Fruit fly (Drosophila melanogaster) whole organism, embryonic: ENCODE data around the gene CG17325.

Experiments
- Abd-B ChIP-seq: fragments of 200-800 bp; sonication (Bioruptor generic); optimal IDR thresholded peaks from 2 replicates; lab custom pipeline; 2018; ENCODE audit warnings: missing biosample characterization, mild to moderate bottlenecking, missing genetic modification characterization, moderate library complexity
- Ada2b ChIP-seq: fragments of 200-800 bp; sonication (Bioruptor generic); IDR thresholded peaks from 2 replicates; pipeline ENCODE4 v1.3.6; 2022; ENCODE audit warnings: missing biosample characterization, missing genetic modification characterization
- Aef1 ChIP-seq: fragments of 200-800 bp; sonication (Bioruptor generic); IDR thresholded peaks from 3 replicates; pipeline ENCODE4 v1.3.6; 2022; ENCODE audit warnings: missing biosample characterization, missing genetic modification characterization
- CG11093 ChIP-seq: fragments of 200-800 bp; sonication (Bioruptor generic); IDR thresholded peaks from 3 replicates; pipeline ENCODE4 v1.3.6; 2022; ENCODE audit warnings: missing biosample characterization, missing genetic modification characterization
- CG11723 ChIP-seq: fragments of 200-800 bp; sonication (Bioruptor generic); optimal IDR thresholded peaks from 2 replicates; lab custom pipeline; 2017; ENCODE audit warnings: missing biosample characterization, mild to moderate bottlenecking, missing genetic modification characterization
- CG12104 ChIP-seq: fragments of 200-800 bp; sonication (Bioruptor generic); optimal IDR thresholded peaks from 3 replicates; lab custom pipeline; 2016; ENCODE audit warnings: missing biosample characterization, missing genetic modification characterization
- CG12391 ChIP-seq: fragments of 200-800 bp; sonication (Bioruptor generic); optimal IDR thresholded peaks from 3 replicates; lab custom pipeline; 2018; ENCODE audit warnings: missing biosample characterization, mild to moderate bottlenecking, missing genetic modification characterization, moderate library complexity
- CG14710 ChIP-seq: fragments of 200-800 bp; sonication (Bioruptor generic); optimal IDR thresholded peaks from 3 replicates; lab custom pipeline; 2019; ENCODE audit warnings: missing biosample characterization, mild to moderate bottlenecking, missing genetic modification characterization, moderate library complexity
- CG1603 ChIP-seq: fragments of 200-800 bp; sonication (Bioruptor generic); optimal IDR thresholded peaks from 2 replicates; lab custom pipeline; 2019; ENCODE audit warnings: missing biosample characterization, mild to moderate bottlenecking, missing genetic modification characterization, moderate library complexity
- CG16779 ChIP-seq: fragments of 200-800 bp; sonication (Bioruptor generic); IDR thresholded peaks from 2 replicates; pipeline ENCODE4 v1.3.6; 2022; ENCODE audit warnings: missing biosample characterization, missing genetic modification characterization
- CG17612 ChIP-seq: fragments of 200-800 bp; sonication (Bioruptor generic); IDR thresholded peaks from 2 replicates; pipeline ENCODE4 v1.3.6; 2022; ENCODE audit warnings: missing biosample characterization, missing genetic modification characterization
- CG4617 ChIP-seq: fragments of 200-800 bp; sonication (Bioruptor generic); optimal IDR thresholded peaks from 3 replicates; lab custom pipeline; 2016; ENCODE audit warnings: missing biosample characterization, missing genetic modification characterization, borderline replicate concordance
- CG6175 ChIP-seq: fragments of 200-800 bp; sonication (Bioruptor generic); IDR thresholded peaks from 3 replicates; pipeline ENCODE4 v1.3.6; 2022; ENCODE audit warnings: missing biosample characterization, missing genetic modification characterization
- CG6854 ChIP-seq: fragments of 200-800 bp; sonication (Bioruptor generic); optimal IDR thresholded peaks from 3 replicates; lab custom pipeline; 2017; ENCODE audit warnings: missing biosample characterization, mild to moderate bottlenecking, missing genetic modification characterization
- CG8281 ChIP-seq: fragments of 200-800 bp; sonication (Bioruptor generic); optimal IDR thresholded peaks from 2 replicates; lab custom pipeline; 2018; ENCODE audit warnings: missing biosample characterization, mild to moderate bottlenecking, missing genetic modification characterization, moderate library complexity
- CG8478 ChIP-seq: fragments of >200 bp; optimal IDR thresholded peaks from 2 replicates; lab custom pipeline; 2018
- CG9932 ChIP-seq: fragments of 200-800 bp; sonication (Bioruptor generic); IDR thresholded peaks from 2 replicates; pipeline ENCODE4 v1.3.6; 2022; ENCODE audit warnings: missing biosample characterization, missing genetic modification characterization
- CoRest ChIP-seq: fragments of 200-800 bp; sonication (Bioruptor generic); optimal IDR thresholded peaks from 3 replicates; lab custom pipeline; 2018; ENCODE audit warnings: missing biosample characterization, mild to moderate bottlenecking, missing genetic modification characterization, moderate library complexity
- Ets65A ChIP-seq: fragments of 200-800 bp; sonication (Bioruptor generic); peaks from one replicate; lab custom pipeline; 2016; ENCODE audit warnings: missing biosample characterization, missing genetic modification characterization
- H15 ChIP-seq: fragments of 200-800 bp; sonication (Bioruptor generic); IDR thresholded peaks from 3 replicates; pipeline ENCODE4 v1.3.6; 2022; ENCODE audit warnings: missing biosample characterization, missing genetic modification characterization
- HLH54F ChIP-seq: fragments of 200-800 bp; sonication (Bioruptor generic); optimal IDR thresholded peaks from 3 replicates; lab custom pipeline; 2016; ENCODE audit warnings: missing biosample characterization, missing genetic modification characterization
- HLHmδ ChIP-seq: fragments of 200-800 bp; sonication (Bioruptor generic); optimal IDR thresholded peaks from 2 replicates; lab custom pipeline; 2018; ENCODE audit warnings: missing biosample characterization, mild to moderate bottlenecking, missing genetic modification characterization, moderate library complexity
- HmgD ChIP-seq: fragments of 200-800 bp; sonication (Bioruptor generic); optimal IDR thresholded peaks from 3 replicates; lab custom pipeline; 2016; ENCODE audit warnings: missing biosample characterization, missing genetic modification characterization
- Myb ChIP-seq: fragments of 200-800 bp; sonication (Bioruptor generic); optimal IDR thresholded peaks from 2 replicates; lab custom pipeline; 2016; ENCODE audit warnings: missing biosample characterization, missing genetic modification characterization
- NK7.1 ChIP-seq: fragments of 200-800 bp; sonication (Bioruptor generic); optimal IDR thresholded peaks from 3 replicates; lab custom pipeline; 2016; ENCODE audit warnings: missing biosample characterization, missing genetic modification characterization
- Nf-YC ChIP-seq: fragments of 200-800 bp; optimal IDR thresholded peaks from 3 replicates; lab custom pipeline; 2019; ENCODE audit warnings: missing biosample characterization, mild to moderate bottlenecking, missing genetic modification characterization, moderate library complexity
- NfI ChIP-seq: fragments of 200-800 bp; sonication (Bioruptor generic); optimal IDR thresholded peaks from 3 replicates; lab custom pipeline; 2018; ENCODE audit warnings: missing biosample characterization, mild to moderate bottlenecking, missing genetic modification characterization, moderate library complexity
- abd-A ChIP-seq: fragments of 200-800 bp; sonication (Bioruptor generic); optimal IDR thresholded peaks from 3 replicates; lab custom pipeline; 2019; ENCODE audit warnings: missing biosample characterization, mild to moderate bottlenecking, missing genetic modification characterization, moderate library complexity
- bab2 ChIP-seq: fragments of 200-800 bp; sonication (Bioruptor generic); optimal IDR thresholded peaks from 2 replicates; lab custom pipeline; 2016; ENCODE audit warnings: missing biosample characterization, missing genetic modification characterization
- btn ChIP-seq: fragments of 200-800 bp; sonication (Bioruptor generic); optimal IDR thresholded peaks from 2 replicates; lab custom pipeline; 2016; ENCODE audit warnings: missing biosample characterization, missing genetic modification characterization
- cwo ChIP-seq: fragments of 200-800 bp; sonication (Bioruptor generic); optimal IDR thresholded peaks from 3 replicates; lab custom pipeline; 2017; ENCODE audit warnings: missing biosample characterization, missing genetic modification characterization, mild to moderate bottlenecking, moderate library complexity, missing genetic modification reagents
- dati ChIP-seq: fragments of 200-800 bp; sonication (Bioruptor generic); IDR thresholded peaks from 2 replicates; pipeline ENCODE4 v1.3.6; 2022; ENCODE audit warnings: missing biosample characterization, missing genetic modification characterization
- dpn ChIP-seq, 2 experiments: fragments of 200-800 bp; sonication (Bioruptor generic); optimal IDR thresholded peaks; 3 replicates each; lab custom pipeline; 2016; ENCODE audit warnings: missing biosample characterization in 2 of 2, missing genetic modification characterization in 2 of 2
- dysf ChIP-seq: fragments of 200-800 bp; sonication (Bioruptor generic); IDR thresholded peaks from 3 replicates; pipeline ENCODE4 v1.3.6; 2022; ENCODE audit warnings: missing biosample characterization, missing genetic modification characterization
- fd102C ChIP-seq: fragments of 200-800 bp; sonication (Bioruptor generic); optimal IDR thresholded peaks from 2 replicates; lab custom pipeline; 2018; ENCODE audit warnings: missing biosample characterization, mild to moderate bottlenecking, missing genetic modification characterization, moderate library complexity
- fd64A ChIP-seq: fragments of 200-800 bp; sonication (Bioruptor generic); optimal IDR thresholded peaks from 3 replicates; lab custom pipeline; 2018; ENCODE audit warnings: missing biosample characterization, mild to moderate bottlenecking, missing genetic modification characterization
- nerfin-1 ChIP-seq: fragments of 200-800 bp; sonication (Bioruptor generic); optimal IDR thresholded peaks from 3 replicates; lab custom pipeline; 2019; ENCODE audit warnings: missing biosample characterization, mild to moderate bottlenecking, missing genetic modification characterization, moderate library complexity
- onecut ChIP-seq: fragments of 200-800 bp; sonication (Bioruptor generic); IDR thresholded peaks from 2 replicates; pipeline ENCODE4 v1.3.6; 2022; ENCODE audit warnings: missing biosample characterization, missing genetic modification characterization
- pho ChIP-seq: fragments of 200-800 bp; sonication (Bioruptor generic); optimal IDR thresholded peaks from 2 replicates; lab custom pipeline; 2016; ENCODE audit warnings: missing biosample characterization, missing genetic modification characterization
- pita ChIP-seq: fragments of 200-800 bp; sonication (Bioruptor generic); optimal IDR thresholded peaks from 2 replicates; lab custom pipeline; 2017; ENCODE audit warnings: missing biosample characterization, mild to moderate bottlenecking, missing genetic modification characterization
- psq ChIP-seq: fragments of 200-800 bp; sonication (Bioruptor generic); optimal IDR thresholded peaks from 2 replicates; lab custom pipeline; 2017; ENCODE audit warnings: missing biosample characterization, missing genetic modification characterization
- pzg ChIP-seq: fragments of 200-800 bp; sonication (Bioruptor generic); optimal IDR thresholded peaks from 3 replicates; lab custom pipeline; 2018; ENCODE audit warnings: missing biosample characterization, mild to moderate bottlenecking, missing genetic modification characterization, moderate library complexity
- ro ChIP-seq: fragments of 200-800 bp; sonication (Bioruptor generic); IDR thresholded peaks from 2 replicates; pipeline ENCODE4 v1.3.6; 2022; ENCODE audit warnings: missing biosample characterization, missing genetic modification characterization
- sc ChIP-seq, 3 experiments: fragments of >200 bp in 2 of 3; fragments of 200-800 bp in 1 of 3; sonication (Bioruptor generic) in 1 of 3; optimal IDR thresholded peaks; 2 replicates in 2 of 3; 3 replicates in 1 of 3; lab custom pipeline; 2017; ENCODE audit warnings: mild to moderate bottlenecking in 1 of 3, missing biosample characterization in 1 of 3, missing genetic modification characterization in 1 of 3, missing genetic modification reagents in 1 of 3
- sens-2 ChIP-seq: fragments of 200-800 bp; sonication (Bioruptor generic); IDR thresholded peaks from 2 replicates; pipeline ENCODE4 v1.3.6; 2022; ENCODE audit warnings: missing biosample characterization, missing genetic modification characterization
- stwl ChIP-seq: fragments of 200-800 bp; sonication (Bioruptor generic); optimal IDR thresholded peaks from 3 replicates; lab custom pipeline; 2018; ENCODE audit warnings: missing biosample characterization, mild to moderate bottlenecking, missing genetic modification characterization, moderate library complexity
- tap ChIP-seq: fragments of 200-800 bp; optimal IDR thresholded peaks from 3 replicates; lab custom pipeline; 2019; ENCODE audit warnings: missing biosample characterization, mild to moderate bottlenecking, missing genetic modification characterization, moderate library complexity
- tna ChIP-seq: fragments of 200-800 bp; sonication (Bioruptor generic); IDR thresholded peaks from 2 replicates; pipeline ENCODE4 v1.3.6; 2022; ENCODE audit warnings: missing biosample characterization, missing genetic modification characterization; ENCODE audit not compliant: partially characterized antibody
- toy ChIP-seq: fragments of 200-800 bp; sonication (Bioruptor generic); IDR thresholded peaks from 2 replicates; pipeline ENCODE4 v1.3.6; 2022; ENCODE audit warnings: missing biosample characterization, missing genetic modification characterization
- zen2 ChIP-seq: fragments of 200-800 bp; sonication (Bioruptor generic); IDR thresholded peaks from 3 replicates; pipeline ENCODE4 v1.3.6; 2022; ENCODE audit warnings: missing biosample characterization, missing genetic modification characterization; ENCODE audit not compliant: partially characterized antibody

CG17325 gene

DNA sequence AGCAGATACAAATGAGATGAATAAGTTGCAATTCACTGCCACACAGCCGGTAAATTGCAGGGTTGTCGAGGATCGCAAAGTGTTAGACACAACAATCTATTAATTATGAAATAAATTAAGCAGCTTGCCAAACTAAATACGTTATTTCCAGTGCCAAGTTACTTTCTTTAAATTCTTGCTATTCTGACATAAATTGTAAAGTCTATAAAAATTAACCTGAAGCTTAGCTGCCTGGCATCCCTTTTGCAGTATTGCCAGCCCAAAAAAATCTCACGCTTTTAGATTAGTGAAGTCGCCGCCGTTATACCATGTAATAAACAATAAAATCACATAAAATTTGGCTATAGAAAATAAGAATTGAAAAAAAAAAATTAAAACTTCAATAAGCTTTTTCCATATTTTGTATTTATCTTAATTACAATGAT, 45.2 kb downstream of the CG17325 start (continued):
- TF ChIP-seq Nf-YC (tag; lab: Kevin White, UChicago) (peak; percentile 83), dysf (GFP tag; lab: Robert Waterston, UW) (peak; percentile 90), psq (GFP tag; lab: Kevin White, UChicago) (peak; percentile 74), HmgD (GFP tag; lab: Kevin White, UChicago) (peak; percentile 48), Ada2b (GFP tag; lab: Robert Waterston, UW) (peak; percentile 92), bab2 (peak; percentile 93), stwl (tag; lab: Kevin White, UChicago) (peak; percentile 61), dpn (GFP tag; optimal IDR thresholded peaks at IDR 0.05; lab: Kevin White, UChicago) (peak; percentile 88 to 92), Aef1 (GFP tag; lab: Robert Waterston, UW) (peak; percentile 88), fd102C (no peak), NfI (GFP tag; lab: Kevin White, UChicago) (peak; percentile 95), Ets65A (GFP tag; lab: Kevin White, UChicago) (peak; percentile 93), ro (GFP tag; lab: Robert Waterston, UW) (peak; percentile 48; the same call in 1 of the 2 replicates), CG6854 (GFP tag; lab: Kevin White, UChicago) (peak; percentile 84), CG14710 (tag; lab: Kevin White, UChicago) (peak; percentile 93), toy (GFP tag; lab: Robert Waterston, UW) (peak; percentile 79), CG12104 (GFP tag; lab: Kevin White, UChicago) (peak; percentile 69), zen2 (GFP tag; lab: Robert Waterston, UW) (no peak), CG11093 (GFP tag; lab: Robert Waterston, UW) (peak; percentile 90), sens-2 (peak; percentile 76), HLHmδ (GFP tag; lab: Kevin White, UChicago) (no peak), H15 (GFP tag; lab: Robert Waterston, UW) (peak; percentile 88), btn (GFP tag; lab: Kevin White, UChicago) (peak; percentile 30), pzg (peak; percentile 47), pho (peak; percentile 92), NK7.1 (peak; percentile 68), CG4617 (GFP tag; lab: Kevin White, UChicago) (peak; percentile 72), tna (GFP tag; lab: Robert Waterston, UW) (no peak), pita (GFP tag; lab: Kevin White, UChicago) (no peak), fd64A (GFP tag; lab: Kevin White, UChicago) (peak; percentile 76), CG16779 (peak; percentile 87), dati (GFP tag; lab: Robert Waterston, UW) (peak; percentile 73), CG17612 (GFP tag; lab: Robert Waterston, UW) (peak; percentile 72), CG11723 (GFP tag; lab: Kevin White, UChicago) (peak; percentile 76), Myb (GFP tag; lab: Kevin White, UChicago) (peak; percentile 74), nerfin-1 (tag; lab: Kevin White, UChicago) (peak; percentile 87), cwo (GFP tag; lab: Kevin White, UChicago) (peak; percentile 80), CG1603 (tag; lab: Kevin White, UChicago) (peak; percentile 91), CG12391 (peak; percentile 93), sc (optimal IDR thresholded peaks at IDR 0.05; lab: Kevin White, UChicago) (no peak), sc (GFP tag; optimal IDR thresholded peaks at IDR 0.05; lab: Kevin White, UChicago) (peak; percentile 78), CG8281 (tag; lab: Kevin White, UChicago) (peak; percentile 73), tap (peak; percentile 92), Abd-B (GFP tag; lab: Kevin White, UChicago) (peak; percentile 87), CG8478 (lab: Kevin White, UChicago) (no peak), CG9932 (GFP tag; lab: Robert Waterston, UW) (peak; percentile 84), HLH54F (GFP tag; lab: Kevin White, UChicago) (peak; percentile 92), CoRest (tag; lab: Kevin White, UChicago) (peak; percentile 94), onecut (peak; percentile 86), CG6175 (peak; percentile 84; the same call in 2 of the 3 replicates), abd-A (no peak)
